Worm (Caenorhabditis elegans) whole organism, mixed stage, embryonic: ENCODE measurements around the gene ndx-9.

Experiments
- M03D4.4 ChIP-seq: sonication (generic microtip); optimal IDR thresholded peaks from 2 replicates; lab custom pipeline; 2017; ENCODE audit warnings: mild to moderate bottlenecking, missing genetic modification characterization, missing compliant biosample characterization
- bed-3 ChIP-seq: fragments of 200-800 bp; sonication (Bioruptor generic); optimal IDR thresholded peaks from 3 replicates; lab custom pipeline; 2018; ENCODE audit warnings: mild to moderate bottlenecking, missing genetic modification characterization, moderate library complexity, missing compliant biosample characterization
- blmp-1 ChIP-seq: fragments of 150-350 bp; optimal IDR thresholded peaks from 2 replicates; lab custom pipeline; 2014; ENCODE audit warnings: missing biosample characterization, missing genetic modification characterization
- ceh-43 ChIP-seq: fragments of 200-800 bp; sonication (Bioruptor generic); optimal IDR thresholded peaks from 2 replicates; lab custom pipeline; 2018; ENCODE audit warnings: mild to moderate bottlenecking, missing genetic modification characterization, moderate library complexity, missing compliant biosample characterization
- ceh-83 ChIP-seq: fragments of 200-800 bp; sonication (Bioruptor generic); optimal IDR thresholded peaks from 2 replicates; lab custom pipeline; 2018; ENCODE audit warnings: mild to moderate bottlenecking, missing genetic modification characterization, missing compliant biosample characterization
- cnd-1 ChIP-seq: fragments of 200-800 bp; sonication (Bioruptor generic); optimal IDR thresholded peaks from 2 replicates; lab custom pipeline; 2018; ENCODE audit warnings: mild to moderate bottlenecking, missing genetic modification characterization, missing compliant biosample characterization
- drap-1 ChIP-seq: fragments of 200-800 bp; sonication (Bioruptor generic); optimal IDR thresholded peaks from 3 replicates; lab custom pipeline; 2018; ENCODE audit warnings: mild to moderate bottlenecking, missing genetic modification characterization, missing compliant biosample characterization
- elt-1 ChIP-seq: sonication (generic microtip); optimal IDR thresholded peaks from 2 replicates; lab custom pipeline; 2017; ENCODE audit warnings: missing genetic modification characterization, mild to moderate bottlenecking, missing compliant biosample characterization, antibody characterized with exemption, moderate library complexity, borderline replicate concordance; ENCODE audit not compliant: insufficient read depth
- elt-3 ChIP-seq: fragments of 150-350 bp; optimal IDR thresholded peaks from 2 replicates; lab custom pipeline; 2014; ENCODE audit warnings: missing biosample characterization, missing genetic modification characterization
- flh-1 ChIP-seq: fragments of 200-800 bp; sonication (Bioruptor generic); optimal IDR thresholded peaks from 2 replicates; lab custom pipeline; 2018; ENCODE audit warnings: mild to moderate bottlenecking, missing genetic modification characterization, moderate library complexity, missing compliant biosample characterization
- ham-2 ChIP-seq: fragments of 200-800 bp; sonication (Bioruptor generic); optimal IDR thresholded peaks from 2 replicates; lab custom pipeline; 2018; ENCODE audit warnings: mild to moderate bottlenecking, missing genetic modification characterization, missing compliant biosample characterization
- hlh-1 ChIP-seq: fragments of 150-350 bp; optimal IDR thresholded peaks from 2 replicates; lab custom pipeline; 2014; ENCODE audit warnings: missing biosample characterization, missing genetic modification reagents, missing genetic modification characterization
- lin-13 ChIP-seq: fragments of 150-350 bp; optimal IDR thresholded peaks from 2 replicates; lab custom pipeline; 2014; ENCODE audit warnings: missing biosample characterization, missing genetic modification characterization
- lin-32 ChIP-seq: fragments of 200-800 bp; sonication (Bioruptor generic); optimal IDR thresholded peaks from 2 replicates; lab custom pipeline; 2018; ENCODE audit warnings: mild to moderate bottlenecking, missing genetic modification characterization, missing compliant biosample characterization
- lsy-2 ChIP-seq: fragments of 150-350 bp; optimal IDR thresholded peaks from 2 replicates; lab custom pipeline; 2014; ENCODE audit warnings: missing biosample characterization, missing genetic modification characterization
- mab-5 ChIP-seq: fragments of 150-350 bp; optimal IDR thresholded peaks from 2 replicates; lab custom pipeline; 2014; ENCODE audit warnings: missing biosample characterization, missing genetic modification characterization
- mep-1 ChIP-seq: fragments of 150-350 bp; optimal IDR thresholded peaks from 2 replicates; lab custom pipeline; 2017; ENCODE audit warnings: missing biosample characterization, missing genetic modification reagents, missing genetic modification characterization, inconsistent platforms
- mls-2 ChIP-seq: sonication (generic microtip); optimal IDR thresholded peaks from 2 replicates; lab custom pipeline; 2016; ENCODE audit warnings: mild to moderate bottlenecking, missing genetic modification characterization, moderate library complexity, missing compliant biosample characterization
- nhr-12 ChIP-seq: fragments of 150-350 bp; optimal IDR thresholded peaks from 2 replicates; lab custom pipeline; 2014; ENCODE audit warnings: missing biosample characterization, missing genetic modification characterization
- nhr-2 ChIP-seq: fragments of 150-350 bp; optimal IDR thresholded peaks from 2 replicates; lab custom pipeline; 2014; ENCODE audit warnings: missing biosample characterization, missing genetic modification characterization
- nhr-237 ChIP-seq: fragments of 150-350 bp; optimal IDR thresholded peaks from 2 replicates; lab custom pipeline; 2014; ENCODE audit warnings: missing biosample characterization, missing genetic modification characterization
- nhr-28 ChIP-seq: fragments of 150-350 bp; optimal IDR thresholded peaks from 2 replicates; lab custom pipeline; 2014; ENCODE audit warnings: missing biosample characterization, missing genetic modification characterization
- nhr-76 ChIP-seq: sonication (generic microtip); optimal IDR thresholded peaks from 2 replicates; lab custom pipeline; 2017; ENCODE audit warnings: missing biosample characterization, missing genetic modification characterization
- pha-4 ChIP-seq: fragments of 150-350 bp; optimal IDR thresholded peaks from 2 replicates; lab custom pipeline; 2018; ENCODE audit warnings: missing biosample characterization, missing genetic modification reagents, missing genetic modification characterization
- sptf-1 ChIP-seq: sonication (generic microtip); optimal IDR thresholded peaks from 2 replicates; lab custom pipeline; 2017; ENCODE audit warnings: mild to moderate bottlenecking, missing genetic modification characterization, moderate library complexity, missing compliant biosample characterization
- tbx-8 ChIP-seq: fragments of 200-800 bp; sonication (Bioruptor generic); optimal IDR thresholded peaks from 2 replicates; lab custom pipeline; 2018; ENCODE audit warnings: mild to moderate bottlenecking, missing genetic modification characterization, moderate library complexity, missing compliant biosample characterization
- unc-120 ChIP-seq: sonication (generic microtip); optimal IDR thresholded peaks from 2 replicates; lab custom pipeline; 2017; ENCODE audit warnings: missing genetic modification characterization, missing compliant biosample characterization; ENCODE audit not compliant: poor library complexity, severe bottlenecking
- unc-39 ChIP-seq: fragments of 150-350 bp; optimal IDR thresholded peaks from 2 replicates; lab custom pipeline; 2014; ENCODE audit warnings: missing biosample characterization, missing genetic modification characterization
- unc-62 ChIP-seq: fragments of 150-350 bp; optimal IDR thresholded peaks from 2 replicates; lab custom pipeline; 2014; ENCODE audit warnings: missing biosample characterization, missing genetic modification reagents, missing genetic modification characterization
- zip-8 ChIP-seq: fragments of 150-350 bp; optimal IDR thresholded peaks from 2 replicates; lab custom pipeline; 2014; ENCODE audit warnings: missing biosample characterization, missing genetic modification characterization

Gene ndx-9

ce11 chrIV:10980628-10981027, 31.2 kb downstream of the ndx-9 start:
- no peak for TF ChIP-seq unc-39 (tag; lab: Kevin White, UChicago)
- TF ChIP-seq elt-1 (tag; lab: Kevin White, UChicago): no peak
- no peak for TF ChIP-seq unc-120 (tag; lab: Kevin White, UChicago)
- no peak for TF ChIP-seq pha-4
- no peak for TF ChIP-seq zip-8
- TF ChIP-seq ham-2: no peak
- no peak for TF ChIP-seq hlh-1
- no peak for TF ChIP-seq blmp-1
- no peak for TF ChIP-seq lin-32 (GFP tag; lab: Kevin White, UChicago)
- TF ChIP-seq cnd-1 (tag; lab: Kevin White, UChicago): no peak
- TF ChIP-seq nhr-12 (tag; lab: Kevin White, UChicago): no peak
- TF ChIP-seq elt-3 (tag; lab: Kevin White, UChicago): no peak
- TF ChIP-seq lsy-2 (tag; lab: Kevin White, UChicago): no peak
- TF ChIP-seq M03D4.4: no peak
- TF ChIP-seq, all 35 proteins: peak for 0

ce11 chrIV:10979689-10980088, 32.1 kb downstream of the ndx-9 start:
- TF ChIP-seq mls-2 (tag; lab: Kevin White, UChicago): no peak
- TF ChIP-seq unc-120 (tag; lab: Kevin White, UChicago): peak; percentile 19

ce11 chrIV:10978641-10979040, 33.2 kb downstream of the ndx-9 start:
- TF ChIP-seq blmp-1: no peak

DNA sequence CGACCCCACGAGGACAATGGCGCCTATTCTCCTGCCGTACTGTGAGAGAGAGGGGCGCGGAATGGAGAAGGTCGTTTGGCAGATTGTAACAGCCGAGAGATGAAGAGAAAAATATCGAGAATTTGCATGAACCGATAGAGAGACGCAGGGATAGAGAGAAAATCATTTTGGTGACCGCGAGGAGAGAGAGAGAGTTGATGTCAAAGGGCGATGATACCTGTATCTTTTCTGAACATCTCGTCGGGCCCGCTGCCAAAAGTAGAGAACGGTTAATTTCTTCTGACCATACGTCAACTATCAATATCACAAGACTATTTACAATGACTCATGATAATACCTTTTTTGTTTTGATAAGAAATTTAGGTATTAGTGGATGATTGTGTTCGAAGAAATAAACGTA, 35.9 kb downstream of the ndx-9 start:
- TF ChIP-seq nhr-76 (tag; lab: Kevin White, UChicago) (no peak), elt-1 (tag; lab: Kevin White, UChicago) (peak; percentile 21), mls-2 (tag; lab: Kevin White, UChicago) (no peak), drap-1 (GFP tag; lab: Kevin White, UChicago) (no peak), blmp-1 (no peak)
- TF ChIP-seq, all 35 proteins: peak for 1

- TF ChIP-seq unc-120 (tag; lab: Kevin White, UChicago): no peak
- no peak for TF ChIP-seq flh-1 (GFP tag; lab: Kevin White, UChicago)
- no peak for TF ChIP-seq elt-1 (tag; lab: Kevin White, UChicago)
- TF ChIP-seq ceh-83 (GFP tag; lab: Kevin White, UChicago): no peak
- no peak for TF ChIP-seq mab-5 (tag; lab: Kevin White, UChicago)
- no peak for TF ChIP-seq mep-1 (tag; lab: Kevin White, UChicago)
- no peak for TF ChIP-seq M03D4.4
- no peak for TF ChIP-seq hlh-1
- TF ChIP-seq cnd-1 (tag; lab: Kevin White, UChicago): no peak
- TF ChIP-seq nhr-2 (tag; lab: Kevin White, UChicago): no peak
- no peak for TF ChIP-seq sptf-1 (tag; lab: Kevin White, UChicago)
- no peak for TF ChIP-seq drap-1 (GFP tag; lab: Kevin White, UChicago)
- TF ChIP-seq zip-8: no peak
- no peak for TF ChIP-seq ceh-43 (GFP tag; lab: Kevin White, UChicago)
- no peak for TF ChIP-seq bed-3 (GFP tag; lab: Kevin White, UChicago)
- no peak for TF ChIP-seq lin-32 (GFP tag; lab: Kevin White, UChicago)
- no peak for TF ChIP-seq unc-62 (GFP tag; lab: Kevin White, UChicago)
- no peak for TF ChIP-seq blmp-1
- TF ChIP-seq lin-13 (tag; lab: Kevin White, UChicago): no peak
Measured at ce11 chrIV:10971636-10972199, 40.1 kb downstream of the ndx-9 start.

DNA sequence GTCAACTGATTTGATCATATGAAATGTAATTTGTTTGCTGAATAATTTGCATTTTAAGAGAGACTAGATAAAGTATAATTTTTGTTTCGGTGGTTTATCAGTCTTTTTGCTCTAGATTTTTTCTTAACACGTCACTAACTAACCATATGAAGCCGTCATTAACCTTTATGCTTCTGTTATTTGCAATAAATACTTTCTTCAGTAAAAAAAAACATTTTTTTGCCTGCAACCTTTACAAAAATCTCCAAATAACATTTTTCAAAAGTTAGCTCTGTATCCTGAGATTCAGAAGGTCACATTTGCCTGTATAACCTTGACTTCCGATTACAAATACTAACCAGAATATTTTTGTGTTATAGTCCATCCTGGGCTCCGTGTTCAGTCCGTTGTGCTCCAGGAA, 41.1 kb downstream of the ndx-9 start:
- TF ChIP-seq ceh-43 (GFP tag; lab: Kevin White, UChicago) (no peak), mab-5 (tag; lab: Kevin White, UChicago) (no peak), mls-2 (tag; lab: Kevin White, UChicago) (no peak), unc-120 (tag; lab: Kevin White, UChicago) (no peak), nhr-12 (tag; lab: Kevin White, UChicago) (no peak), nhr-28 (tag; lab: Kevin White, UChicago) (no peak), zip-8 (no peak), unc-39 (tag; lab: Kevin White, UChicago) (no peak), lsy-2 (tag; lab: Kevin White, UChicago) (no peak), nhr-237 (no peak), nhr-76 (tag; lab: Kevin White, UChicago) (no peak), tbx-8 (GFP tag; lab: Kevin White, UChicago) (no peak), bed-3 (GFP tag; lab: Kevin White, UChicago) (no peak), sptf-1 (tag; lab: Kevin White, UChicago) (no peak), elt-1 (tag; lab: Kevin White, UChicago) (no peak), ham-2 (no peak), lin-13 (tag; lab: Kevin White, UChicago) (no peak), hlh-1 (no peak)
